Fruit fly (Drosophila melanogaster) whole organism, prepupa: ENCODE data around the gene CCAP.

Source experiments
- CG11762 ChIP-seq: fragments of 200-800 bp; sonication (Bioruptor generic); optimal IDR thresholded peaks from 3 replicates; lab custom pipeline; 2016; ENCODE audit warnings: missing biosample characterization, missing genetic modification characterization; ENCODE audit not compliant: insufficient read depth
- CG11902 ChIP-seq: fragments of 200-800 bp; sonication (Bioruptor generic); optimal IDR thresholded peaks from 3 replicates; lab custom pipeline; 2016; ENCODE audit warnings: missing biosample characterization, missing genetic modification characterization
- CG15336 ChIP-seq: fragments of 200-800 bp; sonication (Bioruptor generic); IDR thresholded peaks from 2 replicates; pipeline ENCODE4 v1.3.6; 2022; ENCODE audit warnings: missing biosample characterization, missing genetic modification characterization
- CG1621 ChIP-seq: fragments of 200-800 bp; sonication (Bioruptor generic); optimal IDR thresholded peaks from 3 replicates; lab custom pipeline; 2018; ENCODE audit warnings: missing biosample characterization, mild to moderate bottlenecking, missing genetic modification characterization
- CG3032 ChIP-seq: fragments of 200-800 bp; optimal IDR thresholded peaks from 2 replicates; lab custom pipeline; 2019; ENCODE audit warnings: missing biosample characterization, mild to moderate bottlenecking, missing genetic modification characterization, moderate library complexity
- CG31627 ChIP-seq: fragments of 200-800 bp; sonication (Bioruptor generic); optimal IDR thresholded peaks from 3 replicates; lab custom pipeline; 2016; ENCODE audit warnings: missing biosample characterization, missing genetic modification characterization
- CG32006 ChIP-seq: fragments of 200-800 bp; sonication (Bioruptor generic); optimal IDR thresholded peaks from 3 replicates; lab custom pipeline; 2017; ENCODE audit warnings: missing biosample characterization, mild to moderate bottlenecking, missing genetic modification characterization
- CG34406 ChIP-seq: fragments of 200-800 bp; sonication (Bioruptor generic); optimal IDR thresholded peaks from 3 replicates; lab custom pipeline; 2016; ENCODE audit warnings: missing biosample characterization, missing genetic modification characterization
- CG6163 ChIP-seq: fragments of 200-800 bp; sonication (Bioruptor generic); IDR thresholded peaks from 3 replicates; pipeline ENCODE4 v1.3.6; 2022; ENCODE audit warnings: missing biosample characterization, missing genetic modification characterization
- CG6276 ChIP-seq: fragments of 200-800 bp; sonication (Bioruptor generic); optimal IDR thresholded peaks from 2 replicates; lab custom pipeline; 2017; ENCODE audit warnings: missing biosample characterization, mild to moderate bottlenecking, missing genetic modification characterization
- CG6808 ChIP-seq: fragments of 200-800 bp; sonication (Bioruptor generic); optimal IDR thresholded peaks from 3 replicates; lab custom pipeline; 2017; ENCODE audit warnings: missing biosample characterization, missing genetic modification characterization, mild to moderate bottlenecking, moderate library complexity, missing genetic modification reagents
- CG7368 ChIP-seq: fragments of 200-800 bp; sonication (Bioruptor generic); optimal IDR thresholded peaks from 3 replicates; lab custom pipeline; 2016; ENCODE audit warnings: missing biosample characterization, missing genetic modification characterization
- CG8119 ChIP-seq: fragments of 200-800 bp; sonication (Bioruptor generic); IDR thresholded peaks from 3 replicates; pipeline ENCODE4 v1.3.6; 2022; ENCODE audit warnings: missing biosample characterization, missing genetic modification characterization
- CG9139 ChIP-seq: fragments of 200-800 bp; sonication (Bioruptor generic); optimal IDR thresholded peaks from 3 replicates; lab custom pipeline; 2017; ENCODE audit warnings: missing biosample characterization, mild to moderate bottlenecking, missing genetic modification characterization
- Eip78C ChIP-seq: fragments of 200-800 bp; sonication (Bioruptor generic); peaks from one replicate; lab custom pipeline; 2016; ENCODE audit warnings: missing biosample characterization, missing genetic modification characterization
- Eip93F ChIP-seq: fragments of 200-800 bp; sonication (Bioruptor generic); optimal IDR thresholded peaks from 2 replicates; lab custom pipeline; 2016; ENCODE audit warnings: missing biosample characterization, mild to moderate bottlenecking, missing genetic modification characterization
- Ets21C ChIP-seq: fragments of 200-800 bp; sonication (Bioruptor generic); optimal IDR thresholded peaks from 3 replicates; lab custom pipeline; 2016; ENCODE audit warnings: missing biosample characterization, missing genetic modification characterization
- Gug ChIP-seq: fragments of 200-800 bp; sonication (Bioruptor generic); IDR thresholded peaks from 2 replicates; pipeline ENCODE4 v1.3.6; 2022; ENCODE audit warnings: missing biosample characterization, missing genetic modification characterization
- Hr39 ChIP-seq: fragments of 200-800 bp; sonication (Bioruptor generic); optimal IDR thresholded peaks from 2 replicates; lab custom pipeline; 2016; ENCODE audit warnings: missing biosample characterization, missing genetic modification characterization
- Hr4 ChIP-seq: fragments of 200-800 bp; sonication (Bioruptor generic); optimal IDR thresholded peaks from 3 replicates; lab custom pipeline; 2016; ENCODE audit warnings: missing biosample characterization, missing genetic modification characterization
- Met ChIP-seq: fragments of 200-800 bp; sonication (Bioruptor generic); optimal IDR thresholded peaks from 3 replicates; lab custom pipeline; 2016; ENCODE audit warnings: missing biosample characterization, missing genetic modification characterization
- OdsH ChIP-seq: fragments of 200-800 bp; sonication (Bioruptor generic); optimal IDR thresholded peaks from 3 replicates; lab custom pipeline; 2016; ENCODE audit warnings: missing biosample characterization, missing genetic modification characterization
- Smox ChIP-seq: fragments of 200-800 bp; sonication (Bioruptor generic); optimal IDR thresholded peaks from 3 replicates; lab custom pipeline; 2016; ENCODE audit warnings: missing biosample characterization, missing genetic modification characterization
- Sox102F ChIP-seq: fragments of 200-800 bp; sonication (Bioruptor generic); optimal IDR thresholded peaks from 2 replicates; lab custom pipeline; 2016; ENCODE audit warnings: missing biosample characterization, mild to moderate bottlenecking, missing genetic modification characterization
- Sox15 ChIP-seq: fragments of 200-800 bp; sonication (Bioruptor generic); optimal IDR thresholded peaks from 3 replicates; lab custom pipeline; 2016; ENCODE audit warnings: missing biosample characterization, missing genetic modification characterization
- achi ChIP-seq: fragments of 200-800 bp; sonication (Bioruptor generic); optimal IDR thresholded peaks from 3 replicates; lab custom pipeline; 2016; ENCODE audit warnings: missing biosample characterization, missing genetic modification characterization
- acj6 ChIP-seq: fragments of 200-800 bp; sonication (Bioruptor generic); optimal IDR thresholded peaks from 3 replicates; lab custom pipeline; 2016; ENCODE audit warnings: missing biosample characterization, missing genetic modification characterization
- dac ChIP-seq: fragments of 200-800 bp; sonication (Bioruptor generic); optimal IDR thresholded peaks from 2 replicates; lab custom pipeline; 2017; ENCODE audit warnings: missing biosample characterization, mild to moderate bottlenecking, missing genetic modification characterization
- dsx ChIP-seq: fragments of 200-800 bp; optimal IDR thresholded peaks from 3 replicates; lab custom pipeline; 2019; ENCODE audit warnings: missing biosample characterization, mild to moderate bottlenecking, missing genetic modification characterization, moderate library complexity; ENCODE audit not compliant: poor library complexity, severe bottlenecking
- eg ChIP-seq: fragments of 200-800 bp; sonication (Bioruptor generic); IDR thresholded peaks from 3 replicates; pipeline ENCODE4 v1.3.6; 2022; ENCODE audit warnings: missing biosample characterization, missing genetic modification characterization
- fd59A ChIP-seq: fragments of 200-800 bp; sonication (Bioruptor generic); optimal IDR thresholded peaks from 2 replicates; lab custom pipeline; 2017; ENCODE audit warnings: missing biosample characterization, mild to moderate bottlenecking, missing genetic modification characterization, missing genetic modification reagents
- fkh ChIP-seq: fragments of 200-800 bp; sonication (Bioruptor generic); optimal IDR thresholded peaks from 3 replicates; lab custom pipeline; 2017; ENCODE audit warnings: missing biosample characterization, mild to moderate bottlenecking, missing genetic modification characterization, moderate library complexity
- pdm3 ChIP-seq: fragments of 200-800 bp; sonication (Bioruptor generic); optimal IDR thresholded peaks from 3 replicates; lab custom pipeline; 2016; ENCODE audit warnings: missing biosample characterization, missing genetic modification characterization
- salr ChIP-seq, 2 experiments: fragments of 200-800 bp; sonication (Bioruptor generic); optimal IDR thresholded peaks; 3 replicates each; lab custom pipeline; 2016 to 2018; ENCODE audit warnings: missing biosample characterization in 2 of 2, missing genetic modification characterization in 2 of 2, mild to moderate bottlenecking in 1 of 2
- spab ChIP-seq: fragments of 200-800 bp; sonication (Bioruptor generic); optimal IDR thresholded peaks from 2 replicates; lab custom pipeline; 2017; ENCODE audit warnings: missing biosample characterization, mild to moderate bottlenecking, missing genetic modification characterization, missing genetic modification reagents
- ss ChIP-seq, 2 experiments: fragments of 200-800 bp; sonication (Bioruptor generic); optimal IDR thresholded peaks; 2 replicates in 1 of 2; 3 replicates in 1 of 2; lab custom pipeline; 2017 to 2018; ENCODE audit warnings: mild to moderate bottlenecking in 2 of 2, missing biosample characterization in 2 of 2, missing genetic modification characterization in 2 of 2, moderate library complexity in 1 of 2
- svp ChIP-seq: fragments of 200-800 bp; sonication (Bioruptor generic); peaks from one replicate; lab custom pipeline; 2016; ENCODE audit warnings: missing biosample characterization, missing genetic modification characterization
- topi ChIP-seq: fragments of 200-800 bp; sonication (Bioruptor generic); optimal IDR thresholded peaks from 3 replicates; lab custom pipeline; 2016; ENCODE audit warnings: missing biosample characterization, missing genetic modification characterization
- vri ChIP-seq: fragments of 200-800 bp; sonication (Bioruptor generic); optimal IDR thresholded peaks from 3 replicates; lab custom pipeline; 2016; ENCODE audit warnings: missing biosample characterization, mild to moderate bottlenecking, missing genetic modification characterization

CCAP gene

DNA sequence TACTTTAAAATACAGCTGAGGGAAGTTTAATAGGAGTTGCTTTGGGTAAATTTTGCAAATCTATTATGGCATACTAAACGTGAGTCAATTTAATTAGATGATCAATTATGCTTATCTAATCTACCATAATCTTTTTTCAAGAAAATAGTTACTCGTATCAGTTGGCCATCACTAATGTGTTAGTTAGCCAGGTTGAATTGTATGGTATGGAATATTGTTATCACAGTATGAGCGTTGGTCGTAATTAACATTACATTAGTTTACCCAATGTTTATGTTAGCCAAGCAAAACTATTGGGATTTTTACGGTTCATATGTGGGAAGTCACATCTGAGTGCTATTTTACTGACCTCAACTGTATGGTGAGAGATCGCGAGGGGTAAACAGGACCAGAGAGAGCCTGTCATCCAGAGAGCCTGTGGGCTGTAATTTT is 28.3 kb downstream of the CCAP start (continued):
- peak; percentile 49 for TF ChIP-seq vri (GFP tag; lab: Kevin White, UChicago)
- peak; percentile 85 for TF ChIP-seq Hr39 (GFP tag; lab: Kevin White, UChicago)
- peak; percentile 58 for TF ChIP-seq dsx (GFP tag; lab: Kevin White, UChicago)
- TF ChIP-seq CG11762 (GFP tag; lab: Kevin White, UChicago), result peak; percentile 20
- TF ChIP-seq topi (GFP tag; lab: Kevin White, UChicago), result peak; percentile 86
- TF ChIP-seq Ets21C (GFP tag; lab: Kevin White, UChicago), result peak; percentile 78
- TF ChIP-seq CG1621 (tag; lab: Kevin White, UChicago), result peak; percentile 34
- peak; percentile 95 for TF ChIP-seq svp (GFP tag; lab: Kevin White, UChicago)
- peak; percentile 58 for TF ChIP-seq CG11902 (GFP tag; lab: Kevin White, UChicago)
- no peak for TF ChIP-seq CG15336 (GFP tag; lab: Robert Waterston, UW)
- TF ChIP-seq CG6808 (GFP tag; lab: Kevin White, UChicago), result peak; percentile 77
- no peak for TF ChIP-seq dac (GFP tag; lab: Kevin White, UChicago)
- TF ChIP-seq CG6276 (GFP tag; lab: Kevin White, UChicago), result no peak
- peak; percentile 65 for TF ChIP-seq achi (GFP tag; lab: Kevin White, UChicago)
- no peak for TF ChIP-seq eg (GFP tag; lab: Robert Waterston, UW)

DNA sequence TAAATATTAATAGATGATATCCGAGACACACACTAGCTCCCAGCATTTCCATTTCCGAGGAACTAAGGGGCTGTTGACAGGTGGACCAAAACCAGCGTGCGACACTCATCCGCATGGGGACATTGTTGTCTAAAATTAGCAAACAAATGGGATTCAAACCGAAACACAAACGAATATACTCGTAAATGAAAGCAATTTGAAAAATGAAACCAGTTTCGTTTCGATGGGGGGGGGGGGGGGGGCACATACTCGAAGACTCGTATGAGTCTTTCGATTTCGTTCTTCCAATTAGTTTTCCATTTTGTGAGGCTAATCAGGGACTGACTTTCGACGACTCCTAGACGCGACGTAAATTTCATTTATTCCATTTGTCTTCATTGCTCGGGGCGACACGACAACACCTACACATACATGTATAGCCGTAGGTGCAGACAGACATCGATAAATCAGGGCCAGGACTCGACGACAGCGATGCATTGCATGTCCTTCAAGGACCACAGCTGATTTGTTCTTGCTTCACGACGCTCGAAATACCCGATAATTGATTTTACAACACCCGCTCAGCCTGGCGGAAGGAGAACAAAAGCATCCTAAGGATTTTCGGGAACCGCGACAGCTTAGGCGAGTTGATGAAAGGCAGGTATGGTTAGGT is 29.1 kb downstream of the CCAP start:
- TF ChIP-seq Hr39 (GFP tag; lab: Kevin White, UChicago), result no peak
- no peak for TF ChIP-seq CG6808 (GFP tag; lab: Kevin White, UChicago)
- no peak for TF ChIP-seq spab (GFP tag; lab: Kevin White, UChicago)
- TF ChIP-seq salr (GFP tag; optimal IDR thresholded peaks at IDR 0.05; lab: Kevin White, UChicago), result no peak
- no peak for TF ChIP-seq Eip78C (GFP tag; lab: Kevin White, UChicago)
- no peak for TF ChIP-seq CG9139
- TF ChIP-seq Sox102F (GFP tag; lab: Kevin White, UChicago), result no peak

DNA sequence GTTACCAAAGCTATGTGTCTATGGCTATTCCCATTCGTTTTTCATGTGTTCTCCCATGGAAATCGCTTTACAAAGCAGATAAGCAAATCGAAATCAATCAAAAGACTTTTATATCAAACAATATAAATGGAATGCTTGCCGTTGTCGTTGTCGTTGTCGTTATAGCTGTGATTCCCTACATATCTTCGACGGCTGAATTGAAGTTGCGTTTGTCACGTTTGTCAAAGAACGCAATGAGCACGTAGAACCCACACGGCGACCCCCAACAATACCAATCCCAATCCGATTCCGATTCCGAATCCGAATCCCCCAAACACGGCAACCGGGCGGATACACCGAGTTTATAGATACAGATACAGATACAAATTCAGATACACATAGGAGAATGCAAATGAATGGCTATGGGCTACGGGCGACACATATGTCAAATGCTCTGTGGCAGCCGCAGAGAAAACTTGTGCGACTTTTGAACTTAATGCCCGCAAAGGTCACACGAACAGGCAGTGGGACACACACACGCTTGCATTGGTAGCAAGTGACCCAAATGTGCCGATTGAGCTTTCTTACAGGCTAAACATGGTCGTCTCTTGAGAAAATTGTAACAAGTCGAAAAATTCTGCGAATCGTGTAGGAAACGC is 32.0 kb downstream of the CCAP start:
- TF ChIP-seq CG15336 (GFP tag; lab: Robert Waterston, UW) (no peak), Hr39 (GFP tag; lab: Kevin White, UChicago) (no peak), dac (GFP tag; lab: Kevin White, UChicago) (no peak), fd59A (GFP tag; lab: Kevin White, UChicago) (no peak)

DNA sequence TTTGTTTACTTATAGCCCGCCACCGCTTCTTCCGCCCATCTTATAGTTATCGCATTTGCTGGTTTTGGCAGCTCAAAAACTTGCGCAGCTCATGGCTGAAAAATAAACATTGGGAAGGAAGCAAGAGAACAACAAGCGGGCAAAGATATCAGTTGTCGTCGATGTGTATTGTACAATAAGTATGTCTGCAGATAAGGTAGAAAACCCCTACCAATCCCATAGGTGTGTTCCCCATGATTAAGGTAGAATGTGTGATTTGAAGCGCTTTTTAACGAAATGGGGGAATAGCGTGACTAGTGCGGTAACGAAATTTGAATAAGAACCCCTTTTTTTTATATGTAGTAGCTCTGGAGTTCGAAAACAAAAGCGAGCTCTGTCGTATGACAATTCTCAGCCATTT is 32.8 kb downstream of the CCAP start:
- TF ChIP-seq fkh (GFP tag; lab: Kevin White, UChicago) (peak; percentile 81), spab (GFP tag; lab: Kevin White, UChicago) (no peak)

DNA sequence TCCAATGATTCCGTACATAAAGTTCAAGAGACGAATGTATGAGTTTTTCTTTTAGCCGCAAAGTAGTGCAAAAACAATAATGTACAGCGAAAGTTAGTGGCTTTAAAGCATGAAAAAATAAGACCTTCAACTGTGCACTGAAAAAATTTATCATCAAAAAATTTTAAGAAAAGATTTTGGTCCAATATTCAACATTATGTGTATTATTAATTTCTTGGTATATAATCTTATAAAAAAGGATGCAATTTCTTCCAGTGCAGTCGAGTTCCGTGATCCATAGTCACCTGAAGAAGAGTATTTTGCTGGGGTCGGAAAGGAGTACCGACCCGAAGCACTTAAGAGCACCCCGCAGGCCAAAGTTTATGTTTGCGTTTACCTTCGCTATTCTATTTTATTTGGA is 33.3 kb downstream of the CCAP start:
- TF ChIP-seq CG11902 (GFP tag; lab: Kevin White, UChicago) (no peak), CG6276 (GFP tag; lab: Kevin White, UChicago) (peak; percentile 38), svp (GFP tag; lab: Kevin White, UChicago) (peak; percentile 69), CG32006 (GFP tag; lab: Kevin White, UChicago) (peak; percentile 69), achi (GFP tag; lab: Kevin White, UChicago) (peak; percentile 53), pdm3 (GFP tag; lab: Kevin White, UChicago) (peak; percentile 51), CG8119 (GFP tag; lab: Robert Waterston, UW) (peak; percentile 76), Eip93F (GFP tag; lab: Kevin White, UChicago) (no peak), Hr39 (GFP tag; lab: Kevin White, UChicago) (peak; percentile 26), Hr4 (GFP tag; lab: Kevin White, UChicago) (peak; percentile 70), Met (peak; percentile 31), CG7368 (GFP tag; lab: Kevin White, UChicago) (peak; percentile 6), Sox15 (GFP tag; lab: Kevin White, UChicago) (peak; percentile 10), CG3032 (tag; lab: Kevin White, UChicago) (no peak), ss (GFP tag; optimal IDR thresholded peaks at IDR 0.05; lab: Kevin White, UChicago) (no peak), CG6808 (GFP tag; lab: Kevin White, UChicago) (no peak), CG6163 (GFP tag; lab: Robert Waterston, UW) (peak; percentile 70), Smox (GFP tag; lab: Kevin White, UChicago) (peak; percentile 37), CG31627 (peak; percentile 25), acj6 (GFP tag; lab: Kevin White, UChicago) (peak; percentile 50), Gug (0 out of 2 replicates have a peak, but pooled peaks have one; percentile 27), CG34406 (peak; percentile 46), salr (GFP tag; optimal IDR thresholded peaks at IDR 0.05; lab: Kevin White, UChicago) (peak in 1 of 2 experiments; percentile 37), Ets21C (GFP tag; lab: Kevin White, UChicago) (no peak), Eip78C (GFP tag; lab: Kevin White, UChicago) (peak; percentile 92), OdsH (GFP tag; lab: Kevin White, UChicago) (peak; percentile 60), Sox102F (GFP tag; lab: Kevin White, UChicago) (peak; percentile 0)
